Worm (Caenorhabditis elegans) whole organism, L2 larva: ENCODE data around the gene T24H10.5.

Experiments used
- R02D3.7 ChIP-seq: fragments of 150-350 bp; optimal IDR thresholded peaks from 2 replicates; lab custom pipeline; 2014; ENCODE audit warnings: missing biosample characterization, missing genetic modification characterization
- dmd-4 ChIP-seq: sonication (generic microtip); optimal IDR thresholded peaks from 2 replicates; lab custom pipeline; 2017; ENCODE audit warnings: missing biosample characterization, missing genetic modification characterization
- egl-27 ChIP-seq: sonication (generic microtip); optimal IDR thresholded peaks from 3 replicates; lab custom pipeline; 2017; ENCODE audit warnings: missing biosample characterization, missing genetic modification reagents, missing genetic modification characterization
- elt-3 ChIP-seq: sonication (generic microtip); optimal IDR thresholded peaks from 2 replicates; lab custom pipeline; 2017; ENCODE audit warnings: missing biosample characterization, missing genetic modification characterization
- fos-1 ChIP-seq: fragments of 150-350 bp; optimal IDR thresholded peaks from 2 replicates; lab custom pipeline; 2014; ENCODE audit warnings: missing biosample characterization, missing genetic modification characterization
- lin-13 ChIP-seq: fragments of 150-350 bp; optimal IDR thresholded peaks from 2 replicates; lab custom pipeline; 2014; ENCODE audit warnings: missing biosample characterization, missing genetic modification reagents, missing genetic modification characterization
- lin-39 ChIP-seq: fragments of 150-350 bp; optimal IDR thresholded peaks from 2 replicates; lab custom pipeline; 2014; ENCODE audit warnings: missing biosample characterization, missing genetic modification reagents, missing genetic modification characterization
- mdl-1 ChIP-seq, 2 experiments: fragments of 150-350 bp in 1 of 2; sonication (generic microtip) in 1 of 2; optimal IDR thresholded peaks; 2 replicates each; lab custom pipeline; 2017; ENCODE audit warnings: missing biosample characterization in 2 of 2, missing genetic modification characterization in 2 of 2
- nhr-10 ChIP-seq: sonication (generic microtip); optimal IDR thresholded peaks from 2 replicates; lab custom pipeline; 2017; ENCODE audit warnings: missing biosample characterization, missing genetic modification characterization
- nhr-11 ChIP-seq: fragments of 150-350 bp; optimal IDR thresholded peaks from 2 replicates; lab custom pipeline; 2014; ENCODE audit warnings: missing biosample characterization, missing genetic modification characterization
- nhr-21 ChIP-seq: fragments of 150-350 bp; optimal IDR thresholded peaks from 2 replicates; lab custom pipeline; 2014; ENCODE audit warnings: missing biosample characterization, missing genetic modification characterization
- ztf-11 ChIP-seq: sonication (generic microtip); optimal IDR thresholded peaks from 2 replicates; lab custom pipeline; 2017; ENCODE audit warnings: missing biosample characterization, missing genetic modification characterization

DNA sequence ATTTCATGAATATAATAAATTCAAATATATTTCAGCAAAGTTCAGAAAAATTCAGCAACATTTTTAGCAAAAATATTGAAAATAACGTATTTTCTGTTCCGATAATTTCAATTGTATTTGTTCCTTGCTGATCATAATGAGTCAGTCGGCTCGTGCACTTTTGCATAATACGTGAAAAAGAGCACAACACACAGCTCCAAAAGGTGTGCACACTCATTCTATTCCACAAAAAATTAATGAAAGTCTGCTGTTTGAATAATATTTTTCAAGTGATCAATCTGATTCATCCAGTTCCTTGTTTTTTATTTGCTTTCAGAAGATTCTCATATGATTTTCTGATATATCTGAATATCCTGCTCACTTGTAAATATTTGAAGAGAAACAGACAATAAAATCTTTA, 53.4 kb downstream of the T24H10.5 start:
- TF ChIP-seq nhr-11 (tag; lab: Kevin White, UChicago): no peak
- no peak for TF ChIP-seq dmd-4 (tag; lab: Kevin White, UChicago)
- TF ChIP-seq nhr-10: no peak
- no peak for TF ChIP-seq lin-39
- TF ChIP-seq elt-3 (tag; lab: Kevin White, UChicago): no peak
- no peak for TF ChIP-seq R02D3.7 (tag; lab: Kevin White, UChicago)
- TF ChIP-seq ztf-11 (tag; lab: Kevin White, UChicago): no peak
- TF ChIP-seq mdl-1 (tag; optimal IDR thresholded peaks at IDR 0.05; lab: Kevin White, UChicago): no peak
- TF ChIP-seq lin-13 (GFP tag; lab: Kevin White, UChicago): no peak
- TF ChIP-seq fos-1 (tag; lab: Kevin White, UChicago): no peak
- TF ChIP-seq egl-27 (tag; lab: Kevin White, UChicago): no peak
- TF ChIP-seq nhr-21: no peak
